Fruit fly (Drosophila melanogaster) whole organism, embryonic: ENCODE results near the gene CaMKI.
A peak's percentile ranks its signal among the peaks of the same experiment; 100 is the strongest.

Experiments
- Asciz ChIP-seq: fragments of 200-800 bp; sonication (Bioruptor generic); optimal IDR thresholded peaks from 2 replicates; lab custom pipeline; 2017; ENCODE audit warnings: missing biosample characterization, mild to moderate bottlenecking, missing genetic modification characterization, missing genetic modification reagents
- Bgb ChIP-seq: fragments of 200-800 bp; sonication (Bioruptor generic); IDR thresholded peaks from 2 replicates; pipeline ENCODE4 v1.3.6; 2022; ENCODE audit warnings: missing biosample characterization, missing genetic modification characterization; ENCODE audit not compliant: partially characterized antibody
- Blimp-1 ChIP-seq: fragments of 200-800 bp; sonication (Bioruptor generic); optimal IDR thresholded peaks from 3 replicates; lab custom pipeline; 2018; ENCODE audit warnings: missing biosample characterization, missing genetic modification characterization, mild to moderate bottlenecking, moderate library complexity, missing genetic modification reagents
- CG11398 ChIP-seq: fragments of 200-800 bp; sonication (Bioruptor generic); optimal IDR thresholded peaks from 2 replicates; lab custom pipeline; 2016; ENCODE audit warnings: missing biosample characterization, missing genetic modification characterization
- CG12219 ChIP-seq: fragments of 200-800 bp; sonication (Bioruptor generic); optimal IDR thresholded peaks from 3 replicates; lab custom pipeline; 2018; ENCODE audit warnings: missing biosample characterization, mild to moderate bottlenecking, missing genetic modification characterization
- CG14050 ChIP-seq: fragments of 200-800 bp; sonication (Bioruptor generic); IDR thresholded peaks from 3 replicates; pipeline ENCODE4 v1.3.6; 2022; ENCODE audit warnings: missing biosample characterization, missing genetic modification characterization
- CG15073 ChIP-seq: fragments of 200-800 bp; sonication (Bioruptor generic); optimal IDR thresholded peaks from 2 replicates; lab custom pipeline; 2016; ENCODE audit warnings: missing biosample characterization, missing genetic modification characterization
- CG15514 ChIP-seq: fragments of 200-800 bp; sonication (Bioruptor generic); optimal IDR thresholded peaks from 3 replicates; lab custom pipeline; 2017; ENCODE audit warnings: missing biosample characterization, missing genetic modification characterization, mild to moderate bottlenecking, moderate library complexity, missing genetic modification reagents
- CG16863 ChIP-seq: fragments of 200-800 bp; sonication (Bioruptor generic); optimal IDR thresholded peaks from 3 replicates; lab custom pipeline; 2016; ENCODE audit warnings: missing biosample characterization, missing genetic modification characterization
- CG17186 ChIP-seq: fragments of 200-800 bp; sonication (Bioruptor generic); optimal IDR thresholded peaks from 3 replicates; lab custom pipeline; 2017; ENCODE audit warnings: missing biosample characterization, missing genetic modification reagents, missing genetic modification characterization
- CG1832 ChIP-seq: fragments of 200-800 bp; sonication (Bioruptor generic); optimal IDR thresholded peaks from 2 replicates; lab custom pipeline; 2017; ENCODE audit warnings: missing biosample characterization, mild to moderate bottlenecking, missing genetic modification characterization, inconsistent platforms
- CG2199 ChIP-seq: fragments of 200-800 bp; sonication (Bioruptor generic); IDR thresholded peaks from 3 replicates; pipeline ENCODE4 v1.3.6; 2022; ENCODE audit warnings: missing biosample characterization, missing genetic modification characterization
- CG30431 ChIP-seq: fragments of 200-800 bp; sonication (Bioruptor generic); optimal IDR thresholded peaks from 2 replicates; lab custom pipeline; 2017; ENCODE audit warnings: missing biosample characterization, missing genetic modification characterization
- CG3995 ChIP-seq: fragments of 200-800 bp; sonication (Bioruptor generic); optimal IDR thresholded peaks from 3 replicates; lab custom pipeline; 2016; ENCODE audit warnings: missing biosample characterization, missing genetic modification characterization
- CG43689 ChIP-seq: fragments of 200-800 bp; sonication (Bioruptor generic); IDR thresholded peaks from 2 replicates; pipeline ENCODE4 v1.3.6; 2022; ENCODE audit warnings: missing biosample characterization, missing genetic modification characterization
- CG4404 ChIP-seq: fragments of 200-800 bp; sonication (Bioruptor generic); IDR thresholded peaks from 2 replicates; pipeline ENCODE4 v1.3.6; 2022; ENCODE audit warnings: missing biosample characterization, missing genetic modification characterization
- CG4617 ChIP-seq: fragments of 200-800 bp; sonication (Bioruptor generic); optimal IDR thresholded peaks from 3 replicates; lab custom pipeline; 2016; ENCODE audit warnings: missing biosample characterization, missing genetic modification characterization, borderline replicate concordance
- CG6272 ChIP-seq: fragments of 200-800 bp; sonication (Bioruptor generic); IDR thresholded peaks from 2 replicates; pipeline ENCODE4 v1.3.6; 2022; ENCODE audit warnings: missing biosample characterization, missing genetic modification characterization
- CTCF ChIP-seq: fragments of 200-800 bp; sonication (Bioruptor generic); optimal IDR thresholded peaks from 2 replicates; lab custom pipeline; 2017; ENCODE audit warnings: missing biosample characterization, mild to moderate bottlenecking, missing genetic modification characterization, moderate library complexity
- Hr51 ChIP-seq, 2 experiments: fragments of 200-800 bp; sonication (Bioruptor generic); optimal IDR thresholded peaks; 2 replicates in 1 of 2; 3 replicates in 1 of 2; lab custom pipeline; 2016 to 2018; ENCODE audit warnings: missing biosample characterization in 2 of 2, missing genetic modification characterization in 2 of 2, mild to moderate bottlenecking in 1 of 2, moderate library complexity in 1 of 2
- MTF-1 ChIP-seq: fragments of 200-800 bp; sonication (Bioruptor generic); optimal IDR thresholded peaks from 2 replicates; lab custom pipeline; 2018; ENCODE audit warnings: missing biosample characterization, mild to moderate bottlenecking, missing genetic modification characterization, borderline replicate concordance
- Med ChIP-seq: fragments of 200-800 bp; sonication (Bioruptor generic); peaks from one replicate; lab custom pipeline; 2016; ENCODE audit warnings: missing biosample characterization, missing genetic modification characterization, mild to moderate bottlenecking, inconsistent platforms, moderate library complexity
- Meics ChIP-seq: fragments of 200-800 bp; sonication (Bioruptor generic); optimal IDR thresholded peaks from 2 replicates; lab custom pipeline; 2017; ENCODE audit warnings: missing biosample characterization, mild to moderate bottlenecking, missing genetic modification characterization
- NFAT ChIP-seq: fragments of 200-800 bp; sonication (Bioruptor generic); IDR thresholded peaks from 2 replicates; pipeline ENCODE4 v1.3.6; 2022; ENCODE audit warnings: missing biosample characterization, missing genetic modification characterization
- abd-A ChIP-seq: fragments of 200-800 bp; sonication (Bioruptor generic); optimal IDR thresholded peaks from 3 replicates; lab custom pipeline; 2019; ENCODE audit warnings: missing biosample characterization, mild to moderate bottlenecking, missing genetic modification characterization, moderate library complexity
- aop ChIP-seq: fragments of 200-800 bp; sonication (Bioruptor generic); IDR thresholded peaks from 2 replicates; pipeline ENCODE4 v1.3.6; 2022; ENCODE audit warnings: missing biosample characterization, missing genetic modification characterization
- btn ChIP-seq: fragments of 200-800 bp; sonication (Bioruptor generic); optimal IDR thresholded peaks from 2 replicates; lab custom pipeline; 2016; ENCODE audit warnings: missing biosample characterization, missing genetic modification characterization
- cato ChIP-seq: fragments of 200-800 bp; sonication (Bioruptor generic); optimal IDR thresholded peaks from 2 replicates; lab custom pipeline; 2016; ENCODE audit warnings: missing biosample characterization, missing genetic modification characterization, borderline replicate concordance
- chinmo ChIP-seq: fragments of 200-800 bp; sonication (Bioruptor generic); IDR thresholded peaks from 4 replicates; pipeline ENCODE4 v1.3.6; 2022; ENCODE audit warnings: missing biosample characterization, missing genetic modification characterization; ENCODE audit not compliant: partially characterized antibody
- croc ChIP-seq: fragments of 200-800 bp; sonication (Bioruptor generic); conservative IDR thresholded peaks from 3 replicates; pipeline ENCODE4 v1.3.6; 2022; ENCODE audit warnings: missing biosample characterization, missing genetic modification characterization
- dysf ChIP-seq: fragments of 200-800 bp; sonication (Bioruptor generic); IDR thresholded peaks from 3 replicates; pipeline ENCODE4 v1.3.6; 2022; ENCODE audit warnings: missing biosample characterization, missing genetic modification characterization
- eyg ChIP-seq: fragments of 200-800 bp; sonication (Bioruptor generic); optimal IDR thresholded peaks from 3 replicates; lab custom pipeline; 2016; ENCODE audit warnings: missing biosample characterization, missing genetic modification characterization
- jigr1 ChIP-seq: fragments of 200-800 bp; sonication (Bioruptor generic); IDR thresholded peaks from 3 replicates; pipeline ENCODE4 v1.3.6; 2022; ENCODE audit warnings: missing biosample characterization, missing genetic modification characterization
- nom ChIP-seq: fragments of 200-800 bp; sonication (Bioruptor generic); optimal IDR thresholded peaks from 2 replicates; lab custom pipeline; 2017; ENCODE audit warnings: missing biosample characterization, missing genetic modification characterization, mild to moderate bottlenecking, moderate library complexity, missing genetic modification reagents
- pita ChIP-seq: fragments of 200-800 bp; sonication (Bioruptor generic); optimal IDR thresholded peaks from 2 replicates; lab custom pipeline; 2017; ENCODE audit warnings: missing biosample characterization, mild to moderate bottlenecking, missing genetic modification characterization
- repo ChIP-seq: fragments of 200-800 bp; sonication (Bioruptor generic); optimal IDR thresholded peaks from 2 replicates; lab custom pipeline; 2016; ENCODE audit warnings: missing biosample characterization, missing genetic modification characterization
- sens ChIP-seq: fragments of 200-800 bp; sonication (Bioruptor generic); peaks from one replicate; lab custom pipeline; 2016; ENCODE audit warnings: missing biosample characterization, missing genetic modification characterization
- sna ChIP-seq: fragments of 200-800 bp; sonication (Bioruptor generic); IDR thresholded peaks from 2 replicates; pipeline ENCODE4 v1.3.6; 2022; ENCODE audit warnings: missing biosample characterization, missing genetic modification characterization; ENCODE audit not compliant: partially characterized antibody
- sug ChIP-seq: fragments of 200-800 bp; optimal IDR thresholded peaks from 2 replicates; lab custom pipeline; 2019; ENCODE audit warnings: missing biosample characterization, mild to moderate bottlenecking, missing genetic modification characterization, moderate library complexity
- tup ChIP-seq: fragments of 200-800 bp; sonication (Bioruptor generic); optimal IDR thresholded peaks from 2 replicates; lab custom pipeline; 2016; ENCODE audit warnings: missing biosample characterization, mild to moderate bottlenecking, missing genetic modification characterization, moderate library complexity
- twi ChIP-seq: fragments of 200-800 bp; optimal IDR thresholded peaks from 2 replicates; lab custom pipeline; 2019; ENCODE audit warnings: missing biosample characterization, mild to moderate bottlenecking, missing genetic modification characterization, moderate library complexity

Gene CaMKI

DNA sequence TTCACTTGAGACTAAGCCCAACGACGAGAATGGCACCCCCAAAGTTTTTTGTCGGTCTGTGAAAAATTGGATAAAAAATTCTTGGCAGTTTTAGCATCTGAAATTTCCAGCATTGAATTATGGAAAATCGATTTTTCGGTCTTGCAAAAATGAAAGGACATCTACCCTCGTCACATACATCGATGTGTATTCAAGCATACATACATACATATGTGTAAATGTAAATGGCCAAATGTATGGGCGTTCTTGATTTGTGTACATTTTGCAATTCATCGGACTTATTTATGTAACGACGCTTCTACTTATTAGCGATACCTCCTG lies 44.2 kb downstream of the CaMKI start (continued):
- TF ChIP-seq Blimp-1 (GFP tag; lab: Kevin White, UChicago), result no peak
- no peak for TF ChIP-seq dysf (GFP tag; lab: Robert Waterston, UW)
- TF ChIP-seq MTF-1 (GFP tag; lab: Kevin White, UChicago), result no peak
- TF ChIP-seq cato, result no peak
- peak; percentile 47 for TF ChIP-seq eyg
- TF ChIP-seq croc, result 0 out of 3 replicates have a peak, but pooled peaks have one; percentile 26
- TF ChIP-seq CG15073 (GFP tag; lab: Kevin White, UChicago), result peak; percentile 27
- no peak for TF ChIP-seq CG6272 (GFP tag; lab: Robert Waterston, UW)
- TF ChIP-seq CG14050 (GFP tag; lab: Robert Waterston, UW), result no peak
- TF ChIP-seq Hr51 (GFP tag; optimal IDR thresholded peaks at IDR 0.05; lab: Kevin White, UChicago), result no peak
- peak; percentile 25 for TF ChIP-seq Asciz (GFP tag; lab: Kevin White, UChicago)
- TF ChIP-seq Meics (GFP tag; lab: Kevin White, UChicago), result no peak
- no peak for TF ChIP-seq sna (GFP tag; lab: Robert Waterston, UW)
- TF ChIP-seq CG1832, result no peak
- no peak for TF ChIP-seq twi (tag; lab: Kevin White, UChicago)
- no peak for TF ChIP-seq pita
- peak; percentile 9 for TF ChIP-seq Med (GFP tag; lab: Kevin White, UChicago)
- no peak for TF ChIP-seq jigr1 (GFP tag; lab: Robert Waterston, UW)
- TF ChIP-seq CG12219 (GFP tag; lab: Kevin White, UChicago), result no peak
- no peak for TF ChIP-seq NFAT (GFP tag; lab: Robert Waterston, UW)
- peak; percentile 72 for TF ChIP-seq CG16863 (GFP tag; lab: Kevin White, UChicago)
- no peak for TF ChIP-seq CG17186 (GFP tag; lab: Kevin White, UChicago)
- no peak for TF ChIP-seq repo (GFP tag; lab: Kevin White, UChicago)
- peak; percentile 37 for TF ChIP-seq btn (GFP tag; lab: Kevin White, UChicago)
- no peak for TF ChIP-seq CG3995 (GFP tag; lab: Kevin White, UChicago)
- peak; percentile 34 for TF ChIP-seq sug (tag; lab: Kevin White, UChicago)
- TF ChIP-seq aop (GFP tag; lab: Robert Waterston, UW), result no peak
- no peak for TF ChIP-seq tup (GFP tag; lab: Kevin White, UChicago)
- no peak for TF ChIP-seq CG30431
- no peak for TF ChIP-seq CG15514
- TF ChIP-seq abd-A, result peak; percentile 53
- no peak for TF ChIP-seq CG4404 (GFP tag; lab: Robert Waterston, UW)

DNA sequence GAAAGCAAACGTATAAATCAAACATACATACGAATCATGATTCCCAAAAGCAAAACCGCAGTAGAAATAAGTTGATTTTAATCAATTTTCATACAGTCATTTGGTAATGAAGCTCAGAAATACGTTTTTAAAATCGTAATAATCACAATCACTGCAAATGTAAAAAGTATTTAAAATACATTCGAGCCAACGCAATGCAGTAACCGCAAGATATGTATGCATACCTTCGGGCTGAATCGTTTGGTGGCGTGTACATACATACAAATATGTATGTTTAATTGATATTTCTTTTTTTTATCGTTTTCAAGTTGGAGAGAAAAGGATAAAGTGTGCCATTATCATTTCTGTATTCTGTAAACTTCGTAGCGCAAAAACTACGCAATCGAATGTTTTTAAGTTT lies 44.8 kb downstream of the CaMKI start:
- TF ChIP-seq Bgb (GFP tag; lab: Robert Waterston, UW) (peak; percentile 13; the same call in 1 of the 2 replicates), chinmo (GFP tag; lab: Robert Waterston, UW) (0 out of 4 replicates have a peak, but pooled peaks have one; percentile 13), CG4617 (GFP tag; lab: Kevin White, UChicago) (no peak), CG43689 (no peak), CTCF (GFP tag; lab: Kevin White, UChicago) (peak; percentile 66), nom (GFP tag; lab: Kevin White, UChicago) (peak; percentile 28), sens (GFP tag; lab: Kevin White, UChicago) (peak; percentile 22), CG11398 (GFP tag; lab: Kevin White, UChicago) (no peak), CG2199 (GFP tag; lab: Robert Waterston, UW) (peak; percentile 97)
